Worm (Caenorhabditis elegans) whole organism, L1 larva: Measurements from ENCODE around the gene T07F10.5.

Experiments used
- aha-1 ChIP-seq: fragments of 150-350 bp; optimal IDR thresholded peaks from 2 replicates; lab custom pipeline; 2014; ENCODE audit warnings: missing biosample characterization, missing genetic modification characterization
- aly-2 ChIP-seq: fragments of 150-350 bp; optimal IDR thresholded peaks from 2 replicates; lab custom pipeline; 2014; ENCODE audit warnings: missing biosample characterization, missing genetic modification characterization
- ceh-8 ChIP-seq: fragments of 200-800 bp; sonication (Bioruptor generic); optimal IDR thresholded peaks from 2 replicates; lab custom pipeline; 2018; ENCODE audit warnings: mild to moderate bottlenecking, missing genetic modification characterization, moderate library complexity, missing compliant biosample characterization
- ceh-82 ChIP-seq, 3 experiments: fragments of 150-350 bp in 1 of 3; sonication (generic microtip) in 2 of 3; optimal IDR thresholded peaks; 2 replicates each; lab custom pipeline; 2014 to 2017; ENCODE audit warnings: missing biosample characterization in 3 of 3, missing genetic modification characterization in 3 of 3
- dsc-1 ChIP-seq: sonication (generic microtip); optimal IDR thresholded peaks from 2 replicates; lab custom pipeline; 2016; ENCODE audit warnings: mild to moderate bottlenecking, missing genetic modification characterization, missing compliant biosample characterization
- elt-3 ChIP-seq, 6 experiments: fragments of 150-350 bp in 1 of 6; sonication (generic microtip); optimal IDR thresholded peaks; 2 replicates each; lab custom pipeline; 2017 to 2018; ENCODE audit warnings: missing biosample characterization in 6 of 6, missing genetic modification characterization in 6 of 6, inconsistent platforms in 1 of 6
- fos-1 ChIP-seq: fragments of 150-350 bp; optimal IDR thresholded peaks from 2 replicates; lab custom pipeline; 2014; ENCODE audit warnings: missing biosample characterization, missing genetic modification characterization
- lsy-2 ChIP-seq, 2 experiments: fragments of 150-350 bp; optimal IDR thresholded peaks; 2 replicates each; lab custom pipeline; 2014; ENCODE audit warnings: missing biosample characterization in 2 of 2, missing genetic modification characterization in 2 of 2
- nhr-12 ChIP-seq: sonication (generic microtip); optimal IDR thresholded peaks from 2 replicates; lab custom pipeline; 2017; ENCODE audit warnings: missing biosample characterization, missing genetic modification characterization
- rnt-1 ChIP-seq: sonication (generic microtip); optimal IDR thresholded peaks from 2 replicates; lab custom pipeline; 2016; ENCODE audit warnings: mild to moderate bottlenecking, missing genetic modification characterization, moderate library complexity, missing compliant biosample characterization
- snu-23 ChIP-seq: sonication (generic microtip); optimal IDR thresholded peaks from 2 replicates; lab custom pipeline; 2016; ENCODE audit warnings: missing genetic modification characterization, missing compliant biosample characterization
- unc-30 ChIP-seq: sonication (generic microtip); optimal IDR thresholded peaks from 2 replicates; lab custom pipeline; 2017; ENCODE audit warnings: missing biosample characterization, missing genetic modification characterization
- ztf-11 ChIP-seq, 2 experiments: sonication (generic microtip); optimal IDR thresholded peaks; 2 replicates each; lab custom pipeline; 2016 to 2017; ENCODE audit warnings: missing genetic modification characterization in 2 of 2, missing biosample characterization in 1 of 2, missing compliant biosample characterization in 1 of 2

DNA sequence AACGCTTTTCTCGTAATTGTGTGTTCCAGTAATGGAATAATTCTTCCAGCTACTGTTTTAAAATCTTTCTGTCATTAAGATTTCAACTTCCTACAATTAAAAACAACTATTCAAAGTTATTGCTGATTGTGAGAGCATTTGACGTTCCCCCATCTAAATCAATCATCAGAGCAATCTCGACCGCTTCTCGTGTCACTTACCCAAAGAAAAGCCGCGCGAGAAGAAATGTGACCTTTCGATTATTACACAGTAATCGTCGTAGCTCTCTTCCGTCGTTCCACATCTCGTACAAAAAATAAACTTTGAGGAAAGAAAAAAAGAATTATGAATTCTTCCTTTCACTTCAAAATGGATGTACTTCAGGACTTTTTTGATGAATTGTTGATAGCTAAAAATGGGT, 41.7 kb downstream of the T07F10.5 start:
- no peak for TF ChIP-seq aha-1
- TF ChIP-seq fos-1 (tag; lab: Kevin White, UChicago): no peak
- TF ChIP-seq ztf-11 (tag; optimal IDR thresholded peaks at IDR 0.05; lab: Kevin White, UChicago): no peak
- TF ChIP-seq snu-23 (GFP tag; lab: Kevin White, UChicago): no peak
- TF ChIP-seq unc-30 (tag; lab: Kevin White, UChicago): no peak
- no peak for TF ChIP-seq aly-2
- TF ChIP-seq ceh-82 (tag; optimal IDR thresholded peaks at IDR 0.05; lab: Kevin White, UChicago): no peak
- TF ChIP-seq rnt-1 (tag; lab: Kevin White, UChicago): no peak
- TF ChIP-seq dsc-1 (tag; lab: Kevin White, UChicago): no peak
- no peak for TF ChIP-seq ceh-8 (GFP tag; lab: Kevin White, UChicago)
- no peak for TF ChIP-seq nhr-12 (tag; lab: Kevin White, UChicago)
- no peak for TF ChIP-seq lsy-2 (tag; optimal IDR thresholded peaks at IDR 0.05; lab: Kevin White, UChicago)
- TF ChIP-seq elt-3 (tag; optimal IDR thresholded peaks at IDR 0.05; lab: Kevin White, UChicago): no peak
